Fruit fly (Drosophila melanogaster) whole organism, embryonic: ENCODE results near the gene CG34176.

Experiments used
- B-H1 ChIP-seq: fragments of 200-800 bp; sonication (Bioruptor generic); IDR thresholded peaks from 3 replicates; pipeline ENCODE4 v1.3.6; 2022; ENCODE audit warnings: missing biosample characterization, missing genetic modification characterization
- C15 ChIP-seq: fragments of 200-800 bp; sonication (Bioruptor generic); IDR thresholded peaks from 3 replicates; pipeline ENCODE4 v1.3.6; 2022; ENCODE audit warnings: missing biosample characterization, missing genetic modification characterization
- CG10209 ChIP-seq: fragments of 200-800 bp; sonication (Bioruptor generic); optimal IDR thresholded peaks from 3 replicates; lab custom pipeline; 2017; ENCODE audit warnings: missing biosample characterization, mild to moderate bottlenecking, missing genetic modification characterization, missing genetic modification reagents
- CG10274 ChIP-seq: fragments of 200-800 bp; sonication (Bioruptor generic); optimal IDR thresholded peaks from 3 replicates; lab custom pipeline; 2017; ENCODE audit warnings: missing biosample characterization, mild to moderate bottlenecking, missing genetic modification characterization
- CG10979 ChIP-seq: fragments of 200-800 bp; sonication (Bioruptor generic); optimal IDR thresholded peaks from 2 replicates; lab custom pipeline; 2018; ENCODE audit warnings: missing biosample characterization, mild to moderate bottlenecking, missing genetic modification characterization, moderate library complexity
- CG14965 ChIP-seq: fragments of 200-800 bp; sonication (Bioruptor generic); optimal IDR thresholded peaks from 2 replicates; lab custom pipeline; 2016; ENCODE audit warnings: missing biosample characterization, missing genetic modification characterization, borderline replicate concordance
- CG1602 ChIP-seq: fragments of 200-800 bp; sonication (Bioruptor generic); optimal IDR thresholded peaks from 3 replicates; lab custom pipeline; 2016; ENCODE audit warnings: missing biosample characterization, missing genetic modification characterization
- CG17328 ChIP-seq: fragments of 200-800 bp; sonication (Bioruptor generic); IDR thresholded peaks from 2 replicates; pipeline ENCODE4 v1.3.6; 2022; ENCODE audit warnings: missing biosample characterization, missing genetic modification characterization
- CG17385 ChIP-seq: fragments of 200-800 bp; sonication (Bioruptor generic); optimal IDR thresholded peaks from 3 replicates; lab custom pipeline; 2018; ENCODE audit warnings: missing biosample characterization, mild to moderate bottlenecking, missing genetic modification characterization
- CG17912 ChIP-seq: fragments of 200-800 bp; sonication (Bioruptor generic); optimal IDR thresholded peaks from 2 replicates; lab custom pipeline; 2018; ENCODE audit warnings: missing biosample characterization, mild to moderate bottlenecking, missing genetic modification characterization
- CG18619 ChIP-seq: fragments of 200-800 bp; sonication (Bioruptor generic); optimal IDR thresholded peaks from 3 replicates; lab custom pipeline; 2017; ENCODE audit warnings: missing biosample characterization, mild to moderate bottlenecking, missing genetic modification characterization
- CG30431 ChIP-seq: fragments of 200-800 bp; sonication (Bioruptor generic); optimal IDR thresholded peaks from 2 replicates; lab custom pipeline; 2017; ENCODE audit warnings: missing biosample characterization, missing genetic modification characterization
- CG34224 ChIP-seq: fragments of 200-800 bp; sonication (Bioruptor generic); IDR thresholded peaks from 3 replicates; pipeline ENCODE4 v1.3.6; 2022; ENCODE audit warnings: missing biosample characterization, missing genetic modification characterization; ENCODE audit not compliant: partially characterized antibody
- CG4328 ChIP-seq: fragments of 200-800 bp; sonication (Bioruptor generic); optimal IDR thresholded peaks from 3 replicates; lab custom pipeline; 2017; ENCODE audit warnings: missing biosample characterization, missing genetic modification reagents, missing genetic modification characterization
- CG4820 ChIP-seq: fragments of 200-800 bp; sonication (Bioruptor generic); optimal IDR thresholded peaks from 3 replicates; lab custom pipeline; 2016; ENCODE audit warnings: missing biosample characterization, missing genetic modification characterization
- CG7839 ChIP-seq: fragments of 200-800 bp; sonication (Bioruptor generic); optimal IDR thresholded peaks from 3 replicates; lab custom pipeline; 2018; ENCODE audit warnings: missing biosample characterization, mild to moderate bottlenecking, missing genetic modification characterization, moderate library complexity
- CG7987 ChIP-seq: fragments of 200-800 bp; sonication (Bioruptor generic); optimal IDR thresholded peaks from 2 replicates; lab custom pipeline; 2018; ENCODE audit warnings: missing biosample characterization, mild to moderate bottlenecking, missing genetic modification characterization, moderate library complexity
- Dfd ChIP-seq, 2 experiments: fragments of >200 bp; optimal IDR thresholded peaks; 2 replicates each; lab custom pipeline; 2017; ENCODE audit warnings: missing biosample characterization in 2 of 2, missing genetic modification characterization in 2 of 2
- Dp ChIP-seq: fragments of 200-800 bp; sonication (Bioruptor generic); optimal IDR thresholded peaks from 2 replicates; lab custom pipeline; 2018; ENCODE audit warnings: missing biosample characterization, mild to moderate bottlenecking, missing genetic modification characterization, moderate library complexity
- Ets97D ChIP-seq: fragments of 200-800 bp; sonication (Bioruptor generic); optimal IDR thresholded peaks from 3 replicates; lab custom pipeline; 2016; ENCODE audit warnings: missing biosample characterization, missing genetic modification characterization
- HLH4C ChIP-seq: fragments of 200-800 bp; sonication (Bioruptor generic); IDR thresholded peaks from 3 replicates; pipeline ENCODE4 v1.3.6; 2022; ENCODE audit warnings: missing biosample characterization, missing genetic modification characterization; ENCODE audit not compliant: partially characterized antibody
- Hmx ChIP-seq: fragments of 200-800 bp; sonication (Bioruptor generic); optimal IDR thresholded peaks from 2 replicates; lab custom pipeline; 2016; ENCODE audit warnings: missing biosample characterization, missing genetic modification characterization
- Hr3 ChIP-seq: fragments of 200-800 bp; sonication (Bioruptor generic); optimal IDR thresholded peaks from 3 replicates; lab custom pipeline; 2016; ENCODE audit warnings: missing biosample characterization, missing genetic modification characterization
- Hr78 ChIP-seq, 2 experiments: fragments of 200-800 bp in 1 of 2; fragments of >200 bp in 1 of 2; sonication (Bioruptor generic) in 1 of 2; optimal IDR thresholded peaks; 2 replicates each; lab custom pipeline; 2017 to 2019; ENCODE audit warnings: missing biosample characterization in 2 of 2, missing genetic modification characterization in 2 of 2, mild to moderate bottlenecking in 1 of 2, moderate library complexity in 1 of 2
- Med ChIP-seq: fragments of 200-800 bp; sonication (Bioruptor generic); peaks from one replicate; lab custom pipeline; 2016; ENCODE audit warnings: missing biosample characterization, missing genetic modification characterization, mild to moderate bottlenecking, inconsistent platforms, moderate library complexity
- Oli ChIP-seq: fragments of 200-800 bp; sonication (Bioruptor generic); optimal IDR thresholded peaks from 2 replicates; lab custom pipeline; 2018; ENCODE audit warnings: missing biosample characterization, mild to moderate bottlenecking, missing genetic modification characterization, moderate library complexity
- PHDP ChIP-seq: fragments of 200-800 bp; sonication (Bioruptor generic); optimal IDR thresholded peaks from 3 replicates; lab custom pipeline; 2018; ENCODE audit warnings: missing biosample characterization, mild to moderate bottlenecking, missing genetic modification characterization, moderate library complexity
- Poxn ChIP-seq: fragments of 200-800 bp; sonication (Bioruptor generic); IDR thresholded peaks from 2 replicates; pipeline ENCODE4 v1.3.6; 2022; ENCODE audit warnings: missing biosample characterization, missing genetic modification characterization
- Six4 ChIP-seq: fragments of 200-800 bp; sonication (Bioruptor generic); optimal IDR thresholded peaks from 2 replicates; lab custom pipeline; 2016; ENCODE audit warnings: missing biosample characterization, missing genetic modification characterization
- Taf1 ChIP-seq: fragments of 200-800 bp; sonication (Bioruptor generic); IDR thresholded peaks from 2 replicates; pipeline ENCODE4 v1.3.6; 2022; ENCODE audit warnings: missing biosample characterization, missing genetic modification characterization
- ara ChIP-seq: fragments of 200-800 bp; sonication (Bioruptor generic); IDR thresholded peaks from 2 replicates; pipeline ENCODE4 v1.3.6; 2022; ENCODE audit warnings: missing biosample characterization, missing genetic modification characterization
- crc ChIP-seq: fragments of 200-800 bp; sonication (Bioruptor generic); optimal IDR thresholded peaks from 2 replicates; lab custom pipeline; 2016; ENCODE audit warnings: missing biosample characterization, missing genetic modification characterization
- dmrt99B ChIP-seq: fragments of 200-800 bp; sonication (Bioruptor generic); optimal IDR thresholded peaks from 2 replicates; lab custom pipeline; 2018; ENCODE audit warnings: missing biosample characterization, mild to moderate bottlenecking, missing genetic modification characterization, moderate library complexity
- eyg ChIP-seq: fragments of 200-800 bp; sonication (Bioruptor generic); optimal IDR thresholded peaks from 3 replicates; lab custom pipeline; 2016; ENCODE audit warnings: missing biosample characterization, missing genetic modification characterization
- fd3F ChIP-seq: fragments of 200-800 bp; sonication (Bioruptor generic); optimal IDR thresholded peaks from 2 replicates; lab custom pipeline; 2018; ENCODE audit warnings: missing biosample characterization, mild to moderate bottlenecking, missing genetic modification characterization, moderate library complexity
- fru ChIP-seq: fragments of >200 bp; optimal IDR thresholded peaks from 2 replicates; lab custom pipeline; 2017
- gt ChIP-seq: fragments of 200-800 bp; sonication (Bioruptor generic); IDR thresholded peaks from 2 replicates; pipeline ENCODE4 v1.3.6; 2022; ENCODE audit warnings: missing biosample characterization, missing genetic modification characterization
- kay ChIP-seq: fragments of 200-800 bp; sonication (Bioruptor generic); optimal IDR thresholded peaks from 2 replicates; lab custom pipeline; 2016; ENCODE audit warnings: missing biosample characterization, missing genetic modification characterization
- ken ChIP-seq: fragments of 200-800 bp; sonication (Bioruptor generic); IDR thresholded peaks from 3 replicates; pipeline ENCODE4 v1.3.6; 2022; ENCODE audit warnings: missing biosample characterization, missing genetic modification characterization
- lola ChIP-seq, 3 experiments: fragments of >200 bp in 2 of 3; fragments of 200-800 bp in 1 of 3; sonication (Bioruptor generic) in 1 of 3; optimal IDR thresholded peaks; 2 replicates each; lab custom pipeline; 2017 to 2019; ENCODE audit warnings: missing biosample characterization in 3 of 3, missing genetic modification characterization in 3 of 3, mild to moderate bottlenecking in 1 of 3, moderate library complexity in 1 of 3
- mam ChIP-seq: fragments of 200-800 bp; sonication (Bioruptor generic); optimal IDR thresholded peaks from 3 replicates; lab custom pipeline; 2016; ENCODE audit warnings: missing biosample characterization, missing genetic modification characterization
- p53 ChIP-seq: fragments of 200-800 bp; sonication (Bioruptor generic); optimal IDR thresholded peaks from 2 replicates; lab custom pipeline; 2016; ENCODE audit warnings: missing biosample characterization, missing genetic modification characterization
- pan ChIP-seq, 4 experiments: fragments of >200 bp in 3 of 4; fragments of 200-800 bp in 1 of 4; sonication (Bioruptor generic) in 1 of 4; optimal IDR thresholded peaks in 3 of 4; IDR thresholded peaks in 1 of 4; 2 replicates each; pipeline versions ENCODE4 v1.3.6 to Lab custom; 2017 to 2022; ENCODE audit warnings: missing biosample characterization in 2 of 4, missing genetic modification characterization in 2 of 4, mixed read lengths in 1 of 4
- sim ChIP-seq: fragments of 200-800 bp; sonication (Bioruptor generic); IDR thresholded peaks from 2 replicates; pipeline ENCODE4 v1.3.6; 2022; ENCODE audit warnings: missing biosample characterization, missing genetic modification characterization
- slou ChIP-seq: fragments of 200-800 bp; sonication (Bioruptor generic); optimal IDR thresholded peaks from 3 replicates; lab custom pipeline; 2016; ENCODE audit warnings: missing biosample characterization, missing genetic modification characterization
- usp ChIP-seq: fragments of >200 bp; optimal IDR thresholded peaks from 2 replicates; lab custom pipeline; 2017; ENCODE audit warnings: missing biosample characterization, missing genetic modification characterization
- vvl ChIP-seq: fragments of 200-800 bp; sonication (Bioruptor generic); IDR thresholded peaks from 2 replicates; pipeline ENCODE4 v1.3.6; 2022; ENCODE audit warnings: missing biosample characterization, missing genetic modification characterization
- zen2 ChIP-seq: fragments of 200-800 bp; sonication (Bioruptor generic); IDR thresholded peaks from 3 replicates; pipeline ENCODE4 v1.3.6; 2022; ENCODE audit warnings: missing biosample characterization, missing genetic modification characterization; ENCODE audit not compliant: partially characterized antibody

CG34176 gene

DNA sequence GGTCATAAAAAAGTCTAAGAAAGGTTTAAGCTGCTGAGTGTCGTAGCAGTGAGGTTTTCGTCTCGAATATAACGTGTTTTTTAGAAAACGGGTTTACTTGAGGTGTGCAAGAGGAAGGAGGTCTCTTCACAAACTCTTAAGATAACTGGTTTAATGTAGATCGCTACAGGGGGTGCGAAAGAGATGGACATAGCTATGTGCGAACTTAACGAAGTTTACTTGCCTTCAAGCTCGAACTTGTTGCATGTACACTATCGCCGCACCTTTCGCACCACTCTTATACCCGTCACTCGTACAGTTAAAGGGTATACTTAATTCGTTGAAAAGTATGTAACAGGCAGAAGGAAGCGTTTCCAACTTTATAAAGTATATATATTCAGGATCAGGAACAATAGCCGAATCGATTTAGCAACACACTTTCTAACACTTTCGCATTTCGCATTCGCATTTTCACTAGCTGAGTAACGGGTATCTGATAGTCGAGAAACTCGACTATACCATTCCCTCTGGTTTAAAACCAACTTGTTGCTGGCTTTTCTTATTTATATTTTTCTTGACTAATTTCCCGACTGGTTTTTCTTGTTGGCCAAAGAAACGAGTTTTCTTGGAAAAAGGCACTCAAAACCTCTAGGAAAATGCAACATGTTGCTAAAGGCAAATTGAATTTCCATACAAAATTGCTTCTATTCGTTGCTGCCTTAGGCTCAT lies 26.5 kb downstream of the CG34176 start (continued):
- TF ChIP-seq dmrt99B (peak; percentile 90), Ets97D (GFP tag; lab: Kevin White, UChicago) (peak; percentile 42), Hr3 (peak; percentile 76), crc (GFP tag; lab: Kevin White, UChicago) (peak; percentile 72), CG30431 (GFP tag; lab: Kevin White, UChicago) (peak; percentile 80), CG34224 (GFP tag; lab: Robert Waterston, UW) (peak; percentile 43; the same call in 1 of the 3 replicates), lola (GFP tag; optimal IDR thresholded peaks at IDR 0.05; lab: Kevin White, UChicago) (peak in 1 of 3 experiments; percentile 70), CG10274 (GFP tag; lab: Kevin White, UChicago) (peak; percentile 18), Dfd (GFP tag; optimal IDR thresholded peaks at IDR 0.05; lab: Kevin White, UChicago) (no peak), Med (GFP tag; lab: Kevin White, UChicago) (peak; percentile 97), Oli (tag; lab: Kevin White, UChicago) (peak; percentile 89), pan (optimal IDR thresholded peaks at IDR 0.05; lab: Kevin White, UChicago) (peak in 1 of 2 experiments; percentile 57), pan (GFP tag; optimal IDR thresholded peaks at IDR 0.05 in 1 of 2, IDR thresholded peaks at IDR 0.05 in 1 of 2) (peak in 1 of 2 experiments; percentile 88), Dp (GFP tag; lab: Kevin White, UChicago) (no peak), p53 (GFP tag; lab: Kevin White, UChicago) (peak; percentile 24), C15 (no peak), zen2 (GFP tag; lab: Robert Waterston, UW) (0 out of 3 replicates have a peak, but pooled peaks have one; percentile 47), eyg (GFP tag; lab: Kevin White, UChicago) (peak; percentile 63), fru (lab: Kevin White, UChicago) (no peak), CG4328 (GFP tag; lab: Kevin White, UChicago) (no peak), CG7839 (tag; lab: Kevin White, UChicago) (peak; percentile 90), vvl (peak; percentile 95), CG17912 (GFP tag; lab: Kevin White, UChicago) (peak; percentile 14), CG18619 (GFP tag; lab: Kevin White, UChicago) (peak; percentile 74), CG7987 (GFP tag; lab: Kevin White, UChicago) (peak; percentile 37), usp (GFP tag; lab: Kevin White, UChicago) (no peak), Six4 (GFP tag; lab: Kevin White, UChicago) (peak; percentile 80), CG14965 (GFP tag; lab: Kevin White, UChicago) (no peak), PHDP (peak; percentile 80), CG17385 (peak; percentile 82), Taf1 (GFP tag; lab: Robert Waterston, UW) (peak; percentile 21; the same call in 1 of the 2 replicates), CG10209 (peak; percentile 81), gt (peak; percentile 55; the same call in 1 of the 2 replicates), sim (GFP tag; lab: Robert Waterston, UW) (peak; percentile 73; the same call in 1 of the 2 replicates), Poxn (GFP tag; lab: Robert Waterston, UW) (0 out of 2 replicates have a peak, but pooled peaks have one; percentile 13), HLH4C (GFP tag; lab: Robert Waterston, UW) (peak; percentile 98), B-H1 (peak; percentile 59; the same call in 2 of the 3 replicates), Hmx (no peak), CG10979 (tag; lab: Kevin White, UChicago) (peak; percentile 91), kay (peak; percentile 32), slou (peak; percentile 41), ara (GFP tag; lab: Robert Waterston, UW) (peak; percentile 86), CG4820 (GFP tag; lab: Kevin White, UChicago) (peak; percentile 85), fd3F (peak; percentile 49), ken (peak; percentile 88), CG1602 (GFP tag; lab: Kevin White, UChicago) (peak; percentile 79), CG17328 (GFP tag; lab: Robert Waterston, UW) (peak; percentile 92), mam (GFP tag; lab: Kevin White, UChicago) (peak; percentile 77), Hr78 (GFP tag; optimal IDR thresholded peaks at IDR 0.05; lab: Kevin White, UChicago) (no peak)
